Worm (Caenorhabditis elegans): ENCODE results near the gene ppk-3.

DNA sequence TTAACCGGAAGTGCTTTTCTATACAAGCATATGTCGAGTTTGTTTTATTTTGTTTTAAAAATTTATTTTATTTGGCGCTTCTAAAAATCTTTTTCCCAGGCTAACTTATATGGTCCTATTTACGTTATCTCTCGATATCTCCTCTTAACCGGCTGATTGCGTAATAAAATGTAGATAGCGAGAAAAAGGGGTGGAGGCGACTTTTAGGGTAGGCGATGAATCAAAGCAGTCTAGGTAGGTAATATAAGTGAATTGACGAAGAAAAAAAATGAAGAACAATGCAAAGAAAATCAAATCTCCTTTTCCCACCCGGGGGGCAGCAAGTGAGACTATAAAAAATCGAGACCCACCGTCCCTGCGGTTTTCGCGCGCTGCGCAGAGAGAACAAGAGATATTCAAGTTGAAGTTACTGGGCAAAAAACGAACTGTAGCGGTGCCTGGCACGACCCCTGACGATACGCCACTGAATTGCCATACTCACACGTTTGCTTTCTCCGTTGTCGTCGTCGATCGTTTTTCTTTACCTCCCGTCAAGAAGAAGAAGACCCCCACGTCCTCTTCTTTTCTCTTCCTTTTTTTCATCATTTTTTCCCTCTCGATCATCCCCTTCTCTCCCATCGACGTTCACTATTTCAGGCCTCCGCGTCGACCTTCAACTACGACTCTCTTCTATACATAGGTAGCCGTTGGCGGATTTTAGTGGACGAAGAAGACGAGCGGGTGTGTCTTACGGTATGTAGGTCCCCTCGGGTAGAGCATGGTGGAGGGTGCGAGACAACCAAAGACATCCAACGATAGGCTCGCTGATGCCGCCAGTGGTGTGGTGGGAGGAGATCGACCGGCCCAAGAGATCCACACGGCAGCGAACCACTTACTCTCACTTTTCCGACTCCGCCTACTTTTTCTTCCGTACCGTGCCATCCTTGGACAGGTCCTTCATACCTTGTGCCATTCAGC, 32.7 kb upstream of the ppk-3 start, which contains the start of gene nhr-25:
- TF ChIP-seq Y56A3A.18 (GFP tag; IDR thresholded peaks at IDR 0.05) (no peak), ztf-18 (tag; optimal IDR thresholded peaks at IDR 0.05) (no peak), pha-4 (tag; optimal IDR thresholded peaks at IDR 0.05) (no peak), him-1 (tag; optimal IDR thresholded peaks at IDR 0.05) (no peak), F22D6.2 (tag; optimal IDR thresholded peaks at IDR 0.05) (no peak), ekl-4 (GFP tag; IDR thresholded peaks at IDR 0.05) (no peak), F52B5.7 (tag; optimal IDR thresholded peaks at IDR 0.05) (no peak), madf-6 (GFP tag; IDR thresholded peaks at IDR 0.05) (no peak), attf-5 (GFP tag; optimal IDR thresholded peaks at IDR 0.05) (no peak)

All from whole organism, young adult.